Worm (Caenorhabditis elegans) whole organism, L2 larva: ENCODE results near the gene ZK1098.11.

Experiments
- C34F6.9 ChIP-seq: fragments of 150-350 bp; optimal IDR thresholded peaks from 2 replicates; lab custom pipeline; 2014; ENCODE audit warnings: missing biosample characterization, missing genetic modification characterization
- F13H6.1 ChIP-seq: sonication (generic microtip); optimal IDR thresholded peaks from 2 replicates; lab custom pipeline; 2016; ENCODE audit warnings: missing genetic modification characterization, missing compliant biosample characterization
- R02D3.7 ChIP-seq: fragments of 150-350 bp; optimal IDR thresholded peaks from 2 replicates; lab custom pipeline; 2014; ENCODE audit warnings: missing biosample characterization, missing genetic modification characterization
- Y55F3AM.14 ChIP-seq: fragments of 200-800 bp; sonication (Bioruptor generic); optimal IDR thresholded peaks from 2 replicates; lab custom pipeline; 2018; ENCODE audit warnings: mild to moderate bottlenecking, missing genetic modification characterization, missing compliant biosample characterization
- alr-1 ChIP-seq: fragments of 150-350 bp; optimal IDR thresholded peaks from 2 replicates; lab custom pipeline; 2014; ENCODE audit warnings: missing biosample characterization, missing genetic modification characterization
- aly-2 ChIP-seq: fragments of 150-350 bp; optimal IDR thresholded peaks from 2 replicates; lab custom pipeline; 2014; ENCODE audit warnings: missing biosample characterization, missing genetic modification characterization
- ama-1 ChIP-seq: fragments of 150-350 bp; optimal IDR thresholded peaks from 2 replicates; lab custom pipeline; 2018; ENCODE audit warnings: inconsistent platforms
- ceh-82 ChIP-seq: fragments of 150-350 bp; optimal IDR thresholded peaks from 2 replicates; lab custom pipeline; 2014; ENCODE audit warnings: missing biosample characterization, missing genetic modification characterization
- crh-2 ChIP-seq: sonication (generic microtip); optimal IDR thresholded peaks from 2 replicates; lab custom pipeline; 2017; ENCODE audit warnings: missing biosample characterization, missing genetic modification characterization
- elt-1 ChIP-seq: fragments of 150-350 bp; optimal IDR thresholded peaks from 2 replicates; lab custom pipeline; 2014; ENCODE audit warnings: missing biosample characterization, missing genetic modification characterization
- fos-1 ChIP-seq: fragments of 150-350 bp; optimal IDR thresholded peaks from 2 replicates; lab custom pipeline; 2014; ENCODE audit warnings: missing biosample characterization, missing genetic modification characterization
- gmeb-1 ChIP-seq: fragments of 150-350 bp; optimal IDR thresholded peaks from 2 replicates; lab custom pipeline; 2014; ENCODE audit warnings: missing biosample characterization, missing genetic modification characterization
- lin-11 ChIP-seq: fragments of 150-350 bp; sonication (generic microtip); optimal IDR thresholded peaks from 2 replicates; lab custom pipeline; 2014; ENCODE audit warnings: missing biosample characterization, missing genetic modification characterization, inconsistent platforms, mixed read lengths
- lin-13 ChIP-seq: fragments of 150-350 bp; optimal IDR thresholded peaks from 2 replicates; lab custom pipeline; 2014; ENCODE audit warnings: missing biosample characterization, missing genetic modification reagents, missing genetic modification characterization
- lsy-2 ChIP-seq, 2 experiments: fragments of 150-350 bp in 1 of 2; sonication (generic microtip) in 1 of 2; optimal IDR thresholded peaks; 2 replicates each; lab custom pipeline; 2014 to 2017; ENCODE audit warnings: missing biosample characterization in 2 of 2, missing genetic modification characterization in 2 of 2
- mbf-1 ChIP-seq: sonication (generic microtip); optimal IDR thresholded peaks from 2 replicates; lab custom pipeline; 2017; ENCODE audit warnings: missing biosample characterization, missing genetic modification characterization
- mdl-1 ChIP-seq, 2 experiments: fragments of 150-350 bp in 1 of 2; sonication (generic microtip) in 1 of 2; optimal IDR thresholded peaks; 2 replicates each; lab custom pipeline; 2017; ENCODE audit warnings: missing biosample characterization in 2 of 2, missing genetic modification characterization in 2 of 2
- nhr-10 ChIP-seq: sonication (generic microtip); optimal IDR thresholded peaks from 2 replicates; lab custom pipeline; 2017; ENCODE audit warnings: missing biosample characterization, missing genetic modification characterization
- nhr-129 ChIP-seq: fragments of 150-350 bp; optimal IDR thresholded peaks from 2 replicates; lab custom pipeline; 2014; ENCODE audit warnings: missing biosample characterization, missing genetic modification characterization
- nhr-21 ChIP-seq: fragments of 150-350 bp; optimal IDR thresholded peaks from 2 replicates; lab custom pipeline; 2014; ENCODE audit warnings: missing biosample characterization, missing genetic modification characterization
- nhr-237 ChIP-seq: fragments of 150-350 bp; optimal IDR thresholded peaks from 2 replicates; lab custom pipeline; 2014; ENCODE audit warnings: missing biosample characterization, missing genetic modification characterization
- nhr-25 ChIP-seq: fragments of 150-350 bp; sonication (generic microtip); optimal IDR thresholded peaks from 3 replicates; lab custom pipeline; 2014; ENCODE audit warnings: missing biosample characterization, missing genetic modification characterization
- nhr-6 ChIP-seq: fragments of 150-350 bp; optimal IDR thresholded peaks from 2 replicates; lab custom pipeline; 2014; ENCODE audit warnings: missing biosample characterization, missing genetic modification characterization
- peb-1 ChIP-seq: fragments of 150-350 bp; optimal IDR thresholded peaks from 2 replicates; lab custom pipeline; 2014; ENCODE audit warnings: missing biosample characterization, missing genetic modification characterization
- sem-4 ChIP-seq: fragments of 150-350 bp; optimal IDR thresholded peaks from 2 replicates; lab custom pipeline; 2014; ENCODE audit warnings: missing biosample characterization, missing genetic modification reagents, missing genetic modification characterization
- sma-3 ChIP-seq: sonication (generic microtip); optimal IDR thresholded peaks from 2 replicates; lab custom pipeline; 2016; ENCODE audit warnings: missing genetic modification reagents, missing genetic modification characterization, missing compliant biosample characterization
- snpc-4 ChIP-seq: fragments of 150-350 bp; optimal IDR thresholded peaks from 2 replicates; lab custom pipeline; 2014; ENCODE audit warnings: missing biosample characterization, missing genetic modification characterization
- unc-55 ChIP-seq: fragments of 150-350 bp; sonication (generic microtip); optimal IDR thresholded peaks from 3 replicates; lab custom pipeline; 2014; ENCODE audit warnings: missing biosample characterization, missing genetic modification reagents, missing genetic modification characterization
- zag-1 ChIP-seq: fragments of 150-350 bp; optimal IDR thresholded peaks from 2 replicates; lab custom pipeline; 2014; ENCODE audit warnings: missing biosample characterization, missing genetic modification characterization
- ztf-4 ChIP-seq: fragments of 150-350 bp; optimal IDR thresholded peaks from 2 replicates; lab custom pipeline; 2014; ENCODE audit warnings: missing biosample characterization, missing genetic modification characterization

Gene ZK1098.11

DNA sequence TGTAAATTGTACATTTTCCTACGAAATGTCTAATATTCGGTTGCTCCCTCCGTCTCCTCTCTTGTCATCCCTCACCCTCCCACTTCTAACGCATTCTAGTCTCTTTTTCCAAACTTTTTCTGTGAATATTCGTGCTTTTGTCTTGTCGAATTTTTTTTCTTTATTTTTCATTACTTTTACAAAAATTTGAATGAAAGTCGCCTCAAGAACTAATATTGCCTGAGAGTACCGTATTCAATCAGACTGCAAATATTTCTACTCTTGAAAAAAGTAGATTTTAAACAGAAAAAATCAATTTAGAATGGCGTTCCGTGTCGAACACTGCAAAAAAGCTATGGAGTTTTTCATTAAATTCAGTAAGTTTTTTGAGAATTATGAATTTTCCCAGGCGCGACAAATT lies at the start of gene ZK1098.11:
Gene ZK1098.11 (plus strand): TSS at position 301 of the 400 bp plus-strand sequence.
- TF ChIP-seq unc-55, result no peak
- TF ChIP-seq gmeb-1, result no peak
- TF ChIP-seq ama-1 (lab: Kevin White, UChicago), result no peak
- no peak for TF ChIP-seq peb-1
- no peak for TF ChIP-seq aly-2 (tag; lab: Kevin White, UChicago)
- no peak for TF ChIP-seq nhr-21 (tag; lab: Kevin White, UChicago)

ce11 chrIII:9507799-9508198 lies 48.6 kb upstream of the ZK1098.11 start, which contains the start of gene vha-14:
Gene vha-14, plus strand, starts transcription at chrIII:9508100.
- TF ChIP-seq sma-3 (peak; percentile 4), ztf-4 (peak; percentile 20), ama-1 (lab: Kevin White, UChicago) (peak; percentile 20), nhr-25 (tag; lab: Kevin White, UChicago) (peak; percentile 9), F13H6.1 (tag; lab: Kevin White, UChicago) (no peak), lin-13 (GFP tag; lab: Kevin White, UChicago) (no peak), crh-2 (peak; percentile 87), nhr-10 (tag; lab: Kevin White, UChicago) (no peak), C34F6.9 (tag; lab: Kevin White, UChicago) (peak; percentile 81), unc-55 (peak; percentile 64), snpc-4 (peak; percentile 31), nhr-21 (tag; lab: Kevin White, UChicago) (peak; percentile 9), nhr-129 (tag; lab: Kevin White, UChicago) (peak; percentile 74), lsy-2 (tag; optimal IDR thresholded peaks at IDR 0.05; lab: Kevin White, UChicago) (peak in 1 of 2 experiments; percentile 71), zag-1 (tag; lab: Kevin White, UChicago) (no peak), fos-1 (tag; lab: Kevin White, UChicago) (peak; percentile 60)

ce11 chrIII:9509764-9510370 lies 46.5 kb upstream of the ZK1098.11 start:
- TF ChIP-seq R02D3.7 (no peak), C34F6.9 (tag; lab: Kevin White, UChicago) (peak; percentile 36), lsy-2 (tag; optimal IDR thresholded peaks at IDR 0.05; lab: Kevin White, UChicago) (peak in 1 of 2 experiments; percentile 42), lin-13 (GFP tag; lab: Kevin White, UChicago) (peak; percentile 23), gmeb-1 (peak; percentile 4), F13H6.1 (tag; lab: Kevin White, UChicago) (peak; percentile 37), ztf-4 (peak; percentile 23), ama-1 (lab: Kevin White, UChicago) (peak; percentile 39), zag-1 (tag; lab: Kevin White, UChicago) (peak; percentile 29), nhr-25 (tag; lab: Kevin White, UChicago) (peak; percentile 53), crh-2 (peak; percentile 30), alr-1 (no peak), unc-55 (peak; percentile 38), nhr-6 (tag; lab: Kevin White, UChicago) (peak; percentile 42), sem-4 (tag; lab: Kevin White, UChicago) (no peak)

DNA sequence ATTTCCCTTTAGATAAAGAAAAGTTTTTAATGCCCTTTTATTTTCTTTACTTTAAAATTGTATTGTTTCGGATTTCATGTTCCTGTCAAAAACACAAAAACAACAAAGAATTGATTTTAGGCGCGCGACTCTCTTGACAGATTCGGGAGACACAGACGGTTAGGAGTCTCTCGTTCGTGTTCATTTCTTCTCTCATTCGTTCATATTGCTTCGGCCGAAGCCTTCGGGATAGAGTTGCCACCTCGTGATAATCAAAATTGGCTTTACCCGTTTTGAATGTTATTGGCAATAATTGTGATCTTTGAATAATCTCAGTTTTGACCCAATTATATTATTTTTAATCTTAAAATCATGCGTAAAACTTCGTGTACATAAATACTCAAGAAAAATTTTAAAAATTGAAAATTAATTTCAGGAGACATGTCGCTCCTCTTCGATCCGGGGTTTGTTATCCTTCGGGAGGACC lies 45.3 kb upstream of the ZK1098.11 start, which contains the start of gene F55H2.5:
Gene F55H2.5 (plus strand): TSS at position 416 of the 466 bp plus-strand sequence.
- TF ChIP-seq mdl-1 (tag; optimal IDR thresholded peaks at IDR 0.05; lab: Kevin White, UChicago) (no peak), C34F6.9 (tag; lab: Kevin White, UChicago) (peak; percentile 53), unc-55 (peak; percentile 30), nhr-10 (tag; lab: Kevin White, UChicago) (no peak)

- no peak for TF ChIP-seq nhr-129 (tag; lab: Kevin White, UChicago)
- no peak for TF ChIP-seq nhr-21 (tag; lab: Kevin White, UChicago)
- TF ChIP-seq nhr-10 (tag; lab: Kevin White, UChicago), result no peak
- TF ChIP-seq mbf-1, result no peak
- TF ChIP-seq lin-13 (GFP tag; lab: Kevin White, UChicago), result no peak
- TF ChIP-seq, all 48 proteins: peak for 0
Measured at ce11 chrIII:9511660-9512059, 44.7 kb upstream of the ZK1098.11 start.

ce11 chrIII:9513006-9513405 lies 43.4 kb upstream of the ZK1098.11 start:
- TF ChIP-seq lin-11 (tag; lab: Kevin White, UChicago) (no peak), elt-1 (no peak), nhr-237 (tag; lab: Kevin White, UChicago) (no peak), R02D3.7 (no peak), ceh-82 (no peak), gmeb-1 (no peak), mdl-1 (tag; optimal IDR thresholded peaks at IDR 0.05; lab: Kevin White, UChicago) (no peak), Y55F3AM.14 (GFP tag; lab: Kevin White, UChicago) (no peak)
